Worm (Caenorhabditis elegans) whole organism, late embryonic: ENCODE data around the gene mltn-9.

ENCODE experiments used
- Y22D7AL.16 ChIP-seq: sonication (generic microtip); optimal IDR thresholded peaks from 2 replicates; lab custom pipeline; 2016; ENCODE audit warnings: missing genetic modification characterization, missing compliant biosample characterization
- ama-1 ChIP-seq: fragments of 150-350 bp; optimal IDR thresholded peaks from 2 replicates; lab custom pipeline; 2014
- ceh-6 ChIP-seq: fragments of 200-800 bp; sonication (Bioruptor generic); optimal IDR thresholded peaks from 2 replicates; lab custom pipeline; 2018; ENCODE audit warnings: mild to moderate bottlenecking, missing genetic modification characterization, missing compliant biosample characterization
- dmd-4 ChIP-seq: sonication (generic microtip); optimal IDR thresholded peaks from 2 replicates; lab custom pipeline; 2016; ENCODE audit warnings: borderline replicate concordance, missing genetic modification characterization, missing compliant biosample characterization
- elt-2 ChIP-seq: sonication (generic microtip); optimal IDR thresholded peaks from 2 replicates; lab custom pipeline; 2016; ENCODE audit warnings: missing genetic modification reagents, missing genetic modification characterization, missing compliant biosample characterization
- elt-4 ChIP-seq: sonication (generic microtip); optimal IDR thresholded peaks from 2 replicates; lab custom pipeline; 2016; ENCODE audit warnings: missing genetic modification characterization, missing compliant biosample characterization
- fkh-10 ChIP-seq: fragments of 150-350 bp; optimal IDR thresholded peaks from 2 replicates; lab custom pipeline; 2014; ENCODE audit warnings: missing biosample characterization, missing genetic modification reagents, missing genetic modification characterization
- gmeb-2 ChIP-seq: sonication (generic microtip); optimal IDR thresholded peaks from 2 replicates; lab custom pipeline; 2016; ENCODE audit warnings: missing genetic modification characterization, inconsistent platforms, missing compliant biosample characterization
- hlh-30 ChIP-seq: sonication (generic microtip); optimal IDR thresholded peaks from 2 replicates; lab custom pipeline; 2017; ENCODE audit warnings: antibody characterized with exemption, missing genetic modification characterization, missing compliant biosample characterization; ENCODE audit not compliant: insufficient read depth
- npax-4 ChIP-seq: sonication (generic microtip); optimal IDR thresholded peaks from 2 replicates; lab custom pipeline; 2016; ENCODE audit warnings: missing genetic modification characterization, missing compliant biosample characterization
- pha-2 ChIP-seq: sonication (generic microtip); optimal IDR thresholded peaks from 2 replicates; lab custom pipeline; 2017; ENCODE audit warnings: mild to moderate bottlenecking, missing genetic modification characterization, missing compliant biosample characterization
- pqm-1 ChIP-seq: sonication (generic microtip); optimal IDR thresholded peaks from 2 replicates; lab custom pipeline; 2016; ENCODE audit warnings: missing genetic modification characterization, missing compliant biosample characterization
- sox-2 ChIP-seq: fragments of 200-800 bp; sonication (Bioruptor generic); IDR thresholded peaks from 2 replicates; pipeline ENCODE4 v1.3.6; 2022; ENCODE audit warnings: missing genetic modification reagents, missing genetic modification characterization, missing compliant biosample characterization

DNA sequence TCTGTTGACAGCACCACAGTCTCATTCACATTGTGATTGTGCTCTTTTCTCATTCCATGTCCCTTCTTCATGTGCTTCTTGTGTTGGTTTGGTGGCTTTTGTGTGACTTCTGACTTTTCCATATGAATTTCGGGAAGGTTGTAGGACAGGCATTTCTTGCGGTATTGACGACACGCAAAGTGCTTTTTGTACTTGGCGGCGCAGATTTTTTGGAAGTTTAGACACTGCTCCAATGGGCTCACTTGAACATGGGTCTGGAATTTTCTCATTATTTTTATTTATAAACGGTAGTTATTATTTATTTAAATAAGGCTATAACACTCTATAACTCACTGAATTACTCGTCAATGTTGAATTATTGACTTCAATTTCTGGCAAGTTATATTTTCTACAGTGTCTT lies 11.6 kb upstream of the mltn-9 start:
- TF ChIP-seq gmeb-2 (tag; lab: Kevin White, UChicago) (no peak), pqm-1 (tag; lab: Kevin White, UChicago) (no peak), pha-2 (no peak), Y22D7AL.16 (tag; lab: Kevin White, UChicago) (no peak), elt-4 (tag; lab: Kevin White, UChicago) (no peak), fkh-10 (GFP tag; lab: Kevin White, UChicago) (no peak), dmd-4 (tag; lab: Kevin White, UChicago) (no peak), ama-1 (lab: Kevin White, UChicago) (no peak), elt-2 (tag; lab: Kevin White, UChicago) (no peak), npax-4 (tag; lab: Kevin White, UChicago) (no peak), sox-2 (no peak), ceh-6 (GFP tag; lab: Kevin White, UChicago) (no peak), hlh-30 (tag; lab: Kevin White, UChicago) (no peak)
